Worm (Caenorhabditis elegans) whole organism, early embryonic: ENCODE results near the gene K02H11.4.

ENCODE experiments used
- B0310.2 ChIP-seq: sonication (generic microtip); optimal IDR thresholded peaks from 2 replicates; lab custom pipeline; 2016; ENCODE audit warnings: mild to moderate bottlenecking, missing genetic modification characterization, missing compliant biosample characterization
- F13C5.2 ChIP-seq: sonication (generic microtip); optimal IDR thresholded peaks from 2 replicates; lab custom pipeline; 2017; ENCODE audit warnings: mild to moderate bottlenecking, missing genetic modification characterization, inconsistent platforms, missing compliant biosample characterization
- aly-1 ChIP-seq: sonication (generic microtip); optimal IDR thresholded peaks from 2 replicates; lab custom pipeline; 2016; ENCODE audit warnings: missing genetic modification characterization, missing compliant biosample characterization
- ama-1 ChIP-seq: fragments of 150-350 bp; optimal IDR thresholded peaks from 2 replicates; lab custom pipeline; 2014
- ceh-13 ChIP-seq: fragments of 200-800 bp; sonication (Bioruptor generic); optimal IDR thresholded peaks from 2 replicates; lab custom pipeline; 2018; ENCODE audit warnings: mild to moderate bottlenecking, missing genetic modification characterization, missing compliant biosample characterization
- ceh-36 ChIP-seq: sonication (generic microtip); optimal IDR thresholded peaks from 2 replicates; lab custom pipeline; 2016; ENCODE audit warnings: missing genetic modification characterization, inconsistent platforms, missing compliant biosample characterization
- ets-7 ChIP-seq: sonication (generic microtip); optimal IDR thresholded peaks from 2 replicates; lab custom pipeline; 2016; ENCODE audit warnings: missing genotype, missing genetic modification characterization, missing compliant biosample characterization
- flt-1 ChIP-seq: fragments of 200-800 bp; sonication (Bioruptor generic); IDR thresholded peaks from 2 replicates; pipeline ENCODE4 v1.3.6; 2022; ENCODE audit warnings: missing genetic modification characterization, missing compliant biosample characterization
- hmbx-1 ChIP-seq: sonication (generic microtip); optimal IDR thresholded peaks from 2 replicates; lab custom pipeline; 2016; ENCODE audit warnings: mild to moderate bottlenecking, missing genetic modification characterization, missing compliant biosample characterization
- hmg-4 ChIP-seq: fragments of 200-800 bp; sonication (Bioruptor generic); optimal IDR thresholded peaks from 2 replicates; lab custom pipeline; 2018; ENCODE audit warnings: mild to moderate bottlenecking, missing genetic modification characterization, missing compliant biosample characterization
- pes-1 ChIP-seq: fragments of 200-800 bp; sonication (Bioruptor generic); IDR thresholded peaks from 2 replicates; pipeline ENCODE4 v1.3.6; 2022; ENCODE audit warnings: missing genetic modification reagents, missing genetic modification characterization, missing compliant biosample characterization
- sea-1 ChIP-seq: fragments of 200-800 bp; sonication (Bioruptor generic); conservative IDR thresholded peaks from 2 replicates; pipeline ENCODE4 v1.3.6; 2022; ENCODE audit warnings: missing genetic modification characterization, missing compliant biosample characterization
- tra-4 ChIP-seq: sonication (generic microtip); optimal IDR thresholded peaks from 2 replicates; lab custom pipeline; 2017; ENCODE audit warnings: missing genetic modification characterization, missing compliant biosample characterization

DNA sequence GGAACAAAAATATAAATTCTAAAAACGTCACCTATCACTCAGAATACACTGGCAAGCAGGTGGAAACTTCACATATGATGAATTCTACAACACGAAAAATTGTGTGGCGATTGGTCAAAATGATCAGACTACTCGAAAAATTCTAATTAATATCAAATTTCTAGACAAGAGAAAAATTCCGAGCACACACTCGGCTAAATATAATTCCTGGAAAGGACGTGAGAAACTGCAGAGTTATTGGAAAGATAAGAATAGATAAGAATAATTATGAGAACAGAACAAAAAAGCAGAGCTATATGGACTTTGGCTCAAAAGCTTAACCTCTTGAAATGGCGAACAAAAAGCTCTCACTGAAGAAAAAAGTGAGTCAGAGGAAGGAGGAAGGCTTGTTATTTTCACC is 43.8 kb downstream of the K02H11.4 start:
- TF ChIP-seq ama-1 (lab: Kevin White, UChicago): no peak
- TF ChIP-seq aly-1 (tag; lab: Kevin White, UChicago): no peak
- no peak for TF ChIP-seq hmg-4 (GFP tag; lab: Kevin White, UChicago)
- TF ChIP-seq flt-1: no peak
- no peak for TF ChIP-seq ceh-36
- no peak for TF ChIP-seq pes-1 (GFP tag; lab: Robert Waterston, UW)
- TF ChIP-seq hmbx-1 (tag; lab: Kevin White, UChicago): no peak
- no peak for TF ChIP-seq ets-7 (tag; lab: Kevin White, UChicago)
- TF ChIP-seq F13C5.2 (tag; lab: Kevin White, UChicago): no peak
- TF ChIP-seq tra-4 (tag; lab: Kevin White, UChicago): no peak
- TF ChIP-seq B0310.2 (tag; lab: Kevin White, UChicago): no peak
- TF ChIP-seq sea-1: no peak
- TF ChIP-seq ceh-13 (GFP tag; lab: Kevin White, UChicago): no peak
